Worm (Caenorhabditis elegans): ENCODE results near the gene Y82E9BR.22.

Y82E9BR.22 gene

ce11 chrIII:1418709-1419108 lies 9.7 kb upstream of the Y82E9BR.22 start (continued):
- TF ChIP-seq atf-7 (tag; optimal IDR thresholded peaks at IDR 0.05) (peak; percentile 56), dpl-1 (GFP tag; optimal IDR thresholded peaks at IDR 0.05) (peak; percentile 29), lin-35 (GFP tag; optimal IDR thresholded peaks at IDR 0.05) (peak in 1 of 3 experiments; percentile 74), let-607 (tag; optimal IDR thresholded peaks at IDR 0.05) (no peak), nhr-179 (tag; optimal IDR thresholded peaks at IDR 0.05) (no peak), K12H6.12 (tag; optimal IDR thresholded peaks at IDR 0.05) (peak; percentile 78), K11D2.4 (GFP tag; IDR thresholded peaks at IDR 0.05) (peak; percentile 66; the same call in 1 of the 2 replicates), snpc-1.3 (tag; optimal IDR thresholded peaks at IDR 0.05; ENCODE audit: insufficient read depth) (peak; percentile 62), attf-3 (GFP tag; conservative IDR thresholded peaks at IDR 0.05) (peak; percentile 43; the same call in 1 of the 2 replicates), lsl-1 (GFP tag; optimal IDR thresholded peaks at IDR 0.05) (peak; percentile 92), pbrm-1 (GFP tag; IDR thresholded peaks at IDR 0.05) (peak; percentile 56; the same call in 1 of the 2 replicates), Y56A3A.18 (GFP tag; IDR thresholded peaks at IDR 0.05) (0 out of 2 replicates have a peak, but pooled peaks have one; percentile 15), ztf-22 (GFP tag; optimal IDR thresholded peaks at IDR 0.05) (no peak), lsy-27 (tag; optimal IDR thresholded peaks at IDR 0.05; ENCODE audit: borderline replicate concordance, insufficient read depth) (no peak), lin-54 (GFP tag; optimal IDR thresholded peaks at IDR 0.05) (peak; percentile 85), lag-1 (GFP tag; IDR thresholded peaks at IDR 0.05) (no peak), attf-6 (GFP tag; IDR thresholded peaks at IDR 0.05) (no peak), ztf-28 (GFP tag; IDR thresholded peaks at IDR 0.05) (peak; percentile 85; the same call in 1 of the 2 replicates), nhr-90 (tag; optimal IDR thresholded peaks at IDR 0.05) (peak; percentile 39), B0035.1 (tag; optimal IDR thresholded peaks at IDR 0.05) (no peak), madf-6 (GFP tag; IDR thresholded peaks at IDR 0.05) (peak; percentile 72), Y53G8AR.9 (GFP tag; conservative IDR thresholded peaks at IDR 0.05) (peak; percentile 86), Y67H2A.10 (GFP tag; conservative IDR thresholded peaks at IDR 0.05) (peak; percentile 73), Y95B8A.8 (GFP tag; IDR thresholded peaks at IDR 0.05) (peak; percentile 84)

DNA sequence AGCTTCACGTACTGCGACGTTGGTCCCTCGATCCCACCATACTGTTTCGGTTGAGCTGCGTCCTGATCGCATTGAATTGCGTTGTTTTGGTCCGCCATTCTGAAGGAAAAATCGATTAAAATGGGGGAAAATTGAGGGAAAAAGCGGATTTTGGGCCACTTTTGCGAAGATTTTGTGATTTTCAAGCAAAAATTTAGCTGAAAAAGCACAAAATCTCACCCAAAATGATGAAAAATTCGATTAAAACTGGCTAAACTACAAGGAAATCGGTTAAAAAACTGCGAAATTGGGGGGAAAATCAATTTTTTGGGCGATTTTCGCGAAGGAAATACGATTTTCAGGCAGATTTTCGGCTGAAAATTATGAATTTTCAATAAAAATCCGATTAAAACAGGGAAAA lies 8.1 kb upstream of the Y82E9BR.22 start, which contains the start of gene elc-1:
Gene elc-1, minus strand, starts transcription at position 101 of the 400 bp plus-strand sequence.
- no peak for TF ChIP-seq tbx-9 (tag; optimal IDR thresholded peaks at IDR 0.05; ENCODE audit: borderline replicate concordance)
- TF ChIP-seq C17E4.6 (GFP tag; IDR thresholded peaks at IDR 0.05), result no peak
- TF ChIP-seq F57A8.1 (GFP tag; optimal IDR thresholded peaks at IDR 0.05), result no peak
- TF ChIP-seq snpc-4 (GFP tag; optimal IDR thresholded peaks at IDR 0.05), result no peak
- no peak for TF ChIP-seq snpc-4 (tag; optimal IDR thresholded peaks at IDR 0.05)
- TF ChIP-seq ztf-28 (GFP tag; IDR thresholded peaks at IDR 0.05), result no peak
- no peak for TF ChIP-seq ZK185.1 (tag; optimal IDR thresholded peaks at IDR 0.05; ENCODE audit: poor library complexity, severe bottlenecking)
- no peak for TF ChIP-seq hmg-1.2 (GFP tag; IDR thresholded peaks at IDR 0.05)
- TF ChIP-seq Y56A3A.18 (GFP tag; IDR thresholded peaks at IDR 0.05), result no peak

ce11 chrIII:1416571-1416970 lies 7.5 kb upstream of the Y82E9BR.22 start:
- no peak for TF ChIP-seq K12H6.12 (tag; optimal IDR thresholded peaks at IDR 0.05)
- no peak for TF ChIP-seq dox-1 (GFP tag; IDR thresholded peaks at IDR 0.05)
- TF ChIP-seq madf-3 (GFP tag; IDR thresholded peaks at IDR 0.05), result peak; percentile 94
- TF ChIP-seq F10E7.11 (tag; optimal IDR thresholded peaks at IDR 0.05), result no peak
- no peak for TF ChIP-seq lag-1 (GFP tag; IDR thresholded peaks at IDR 0.05)
- peak; percentile 19 for TF ChIP-seq lin-54 (GFP tag; optimal IDR thresholded peaks at IDR 0.05)
- TF ChIP-seq mcd-1 (GFP tag; IDR thresholded peaks at IDR 0.05), result peak; percentile 33; the same call in 1 of the 2 replicates
- no peak for TF ChIP-seq K11D2.4 (GFP tag; IDR thresholded peaks at IDR 0.05)
